Worm (Caenorhabditis elegans) whole organism, L4 larva: ENCODE measurements around the gene Y71H2AM.25.

Experiments
- F10B5.3 ChIP-seq: sonication (generic microtip); optimal IDR thresholded peaks from 2 replicates; lab custom pipeline; 2016; ENCODE audit warnings: mild to moderate bottlenecking, missing genetic modification characterization, missing compliant biosample characterization
- F37D6.2 ChIP-seq: sonication (generic microtip); optimal IDR thresholded peaks from 2 replicates; lab custom pipeline; 2016; ENCODE audit warnings: mild to moderate bottlenecking, missing genetic modification characterization, missing compliant biosample characterization
- F44E2.7 ChIP-seq: fragments of 200-800 bp; sonication (Bioruptor generic); IDR thresholded peaks from 2 replicates; pipeline ENCODE4 v2.1.2; 2022; ENCODE audit warnings: missing genetic modification characterization, missing compliant biosample characterization
- F49E8.2 ChIP-seq: sonication (generic microtip); optimal IDR thresholded peaks from 2 replicates; lab custom pipeline; 2016; ENCODE audit warnings: missing compliant biosample characterization, mild to moderate bottlenecking, missing genetic modification characterization, borderline replicate concordance
- R02D3.7 ChIP-seq: fragments of 150-350 bp; sonication (generic microtip); optimal IDR thresholded peaks from 3 replicates; lab custom pipeline; 2014; ENCODE audit warnings: missing biosample characterization, missing genetic modification characterization
- T20F7.1 ChIP-seq: fragments of 200-800 bp; sonication (Bioruptor generic); optimal IDR thresholded peaks from 2 replicates; lab custom pipeline; 2018; ENCODE audit warnings: mild to moderate bottlenecking, missing genetic modification characterization, missing compliant biosample characterization
- T26A8.4 ChIP-seq: fragments of 200-800 bp; sonication (Bioruptor generic); IDR thresholded peaks from 2 replicates; pipeline ENCODE4 v1.3.6; 2022; ENCODE audit warnings: missing genetic modification characterization, missing compliant biosample characterization
- Y48G9A.11 ChIP-seq: fragments of 200-800 bp; sonication (Bioruptor generic); IDR thresholded peaks from 2 replicates; pipeline ENCODE4 v1.3.6; 2022; ENCODE audit warnings: missing genetic modification reagents, missing genetic modification characterization, missing compliant biosample characterization
- Y5F2A.4 ChIP-seq: fragments of 200-800 bp; sonication (Bioruptor generic); optimal IDR thresholded peaks from 2 replicates; lab custom pipeline; 2018; ENCODE audit warnings: mild to moderate bottlenecking, missing genetic modification characterization, missing compliant biosample characterization
- ZK546.5 ChIP-seq, 2 experiments: sonication (generic microtip); optimal IDR thresholded peaks; 2 replicates each; lab custom pipeline; 2017; ENCODE audit warnings: missing biosample characterization in 2 of 2, missing genetic modification characterization in 2 of 2
- aha-1 ChIP-seq: fragments of 150-350 bp; peaks from one replicate; lab custom pipeline; 2014; ENCODE audit warnings: missing biosample characterization, missing genetic modification characterization
- attf-4 ChIP-seq: sonication (generic microtip); optimal IDR thresholded peaks from 3 replicates; lab custom pipeline; 2017; ENCODE audit warnings: missing biosample characterization, missing genetic modification characterization
- ceh-20 ChIP-seq: fragments of 200-800 bp; sonication (Bioruptor generic); IDR thresholded peaks from 2 replicates; pipeline ENCODE4 v1.3.6; 2022; ENCODE audit warnings: missing genetic modification reagents, missing genetic modification characterization, missing compliant biosample characterization
- ceh-28 ChIP-seq: fragments of 150-350 bp; optimal IDR thresholded peaks from 2 replicates; lab custom pipeline; 2014; ENCODE audit warnings: missing biosample characterization, missing genetic modification reagents, missing genetic modification characterization
- ceh-32 ChIP-seq: sonication (generic microtip); optimal IDR thresholded peaks from 2 replicates; lab custom pipeline; 2016; ENCODE audit warnings: mild to moderate bottlenecking, missing genetic modification characterization, missing compliant biosample characterization; ENCODE audit not compliant: poor library complexity
- ceh-82 ChIP-seq: sonication (generic microtip); optimal IDR thresholded peaks from 2 replicates; lab custom pipeline; 2017; ENCODE audit warnings: missing biosample characterization, missing genetic modification characterization
- ces-1 ChIP-seq: fragments of 150-350 bp; sonication (generic microtip); optimal IDR thresholded peaks from 4 replicates; lab custom pipeline; 2014; ENCODE audit warnings: missing biosample characterization, missing genetic modification reagents, missing genetic modification characterization
- daf-16 ChIP-seq, 3 experiments: sonication (generic microtip); optimal IDR thresholded peaks; 2 replicates each; lab custom pipeline; 2016 to 2017; ENCODE audit warnings: missing genetic modification characterization in 3 of 3, missing genetic modification reagents in 3 of 3, mild to moderate bottlenecking in 2 of 3, missing compliant biosample characterization in 2 of 3, missing biosample characterization in 1 of 3, moderate library complexity in 1 of 3
- daf-8 ChIP-seq: fragments of 200-800 bp; sonication (Bioruptor generic); IDR thresholded peaks from 2 replicates; pipeline ENCODE4 v1.3.6; 2022; ENCODE audit warnings: missing genetic modification characterization, missing compliant biosample characterization
- dpl-1 ChIP-seq: fragments of 150-350 bp; optimal IDR thresholded peaks from 2 replicates; lab custom pipeline; 2014; ENCODE audit warnings: missing biosample characterization, missing genetic modification reagents, missing genetic modification characterization
- duxl-1 ChIP-seq: sonication (generic microtip); optimal IDR thresholded peaks from 2 replicates; lab custom pipeline; 2016; ENCODE audit warnings: mild to moderate bottlenecking, missing genetic modification characterization, moderate library complexity, missing compliant biosample characterization; ENCODE audit not compliant: poor library complexity
- dve-1 ChIP-seq: sonication (generic microtip); optimal IDR thresholded peaks from 2 replicates; lab custom pipeline; 2017; ENCODE audit warnings: antibody characterized with exemption, mild to moderate bottlenecking, missing genetic modification characterization, missing compliant biosample characterization; ENCODE audit not compliant: insufficient read depth
- egl-27 ChIP-seq: sonication (generic microtip); optimal IDR thresholded peaks from 3 replicates; lab custom pipeline; 2017; ENCODE audit warnings: missing biosample characterization, missing genetic modification reagents, missing genetic modification characterization
- gei-8 ChIP-seq: fragments of 200-800 bp; sonication (Bioruptor generic); optimal IDR thresholded peaks from 2 replicates; lab custom pipeline; 2018; ENCODE audit warnings: mild to moderate bottlenecking, missing genetic modification characterization, missing compliant biosample characterization
- hlh-11 ChIP-seq: fragments of 200-800 bp; sonication (Bioruptor generic); optimal IDR thresholded peaks from 2 replicates; lab custom pipeline; 2018; ENCODE audit warnings: mild to moderate bottlenecking, missing genetic modification characterization, missing compliant biosample characterization
- hlh-30 ChIP-seq: sonication (generic microtip); optimal IDR thresholded peaks from 2 replicates; lab custom pipeline; 2017; ENCODE audit warnings: antibody characterized with exemption, mild to moderate bottlenecking, missing genetic modification characterization, missing compliant biosample characterization; ENCODE audit not compliant: insufficient read depth
- lin-1 ChIP-seq: fragments of 200-800 bp; sonication (Bioruptor generic); IDR thresholded peaks from 2 replicates; pipeline ENCODE4 v1.3.6; 2022; ENCODE audit warnings: missing genetic modification reagents, missing genetic modification characterization, missing compliant biosample characterization
- lin-29 ChIP-seq: fragments of 200-800 bp; sonication (Bioruptor generic); IDR thresholded peaks from 2 replicates; pipeline ENCODE4 v1.3.6; 2022; ENCODE audit warnings: missing genetic modification reagents, missing genetic modification characterization, missing compliant biosample characterization
- lin-38 ChIP-seq: fragments of 200-800 bp; sonication (Bioruptor generic); IDR thresholded peaks from 2 replicates; pipeline ENCODE4 v1.3.6; 2022; ENCODE audit warnings: missing genetic modification reagents, missing genetic modification characterization, missing compliant biosample characterization
- lin-39 ChIP-seq: fragments of 150-350 bp; optimal IDR thresholded peaks from 2 replicates; lab custom pipeline; 2014; ENCODE audit warnings: missing biosample characterization, missing genetic modification reagents, missing genetic modification characterization
- madf-9 ChIP-seq: fragments of 200-800 bp; sonication (Bioruptor generic); conservative IDR thresholded peaks from 2 replicates; pipeline ENCODE4 v1.3.6; 2022; ENCODE audit warnings: missing genetic modification reagents, missing genetic modification characterization, missing compliant biosample characterization
- mdt-29 ChIP-seq: fragments of 200-800 bp; sonication (Bioruptor generic); IDR thresholded peaks from 2 replicates; pipeline ENCODE4 v1.3.6; 2022; ENCODE audit warnings: missing genetic modification reagents, missing genetic modification characterization, missing compliant biosample characterization
- nhr-102 ChIP-seq: sonication (generic microtip); optimal IDR thresholded peaks from 2 replicates; lab custom pipeline; 2016; ENCODE audit warnings: mild to moderate bottlenecking, missing genetic modification characterization, moderate library complexity, missing compliant biosample characterization
- nhr-28 ChIP-seq: fragments of 150-350 bp; optimal IDR thresholded peaks from 2 replicates; lab custom pipeline; 2014; ENCODE audit warnings: missing biosample characterization, missing genetic modification characterization
- nhr-42 ChIP-seq: fragments of 200-800 bp; sonication (Bioruptor generic); IDR thresholded peaks from 2 replicates; pipeline ENCODE4 v1.3.6; 2022; ENCODE audit warnings: missing genetic modification characterization, missing compliant biosample characterization
- nhr-6 ChIP-seq: fragments of 150-350 bp; optimal IDR thresholded peaks from 2 replicates; lab custom pipeline; 2014; ENCODE audit warnings: missing biosample characterization, missing genetic modification characterization
- nhr-76 ChIP-seq: fragments of 150-350 bp; optimal IDR thresholded peaks from 2 replicates; lab custom pipeline; 2014; ENCODE audit warnings: missing biosample characterization, missing genetic modification characterization
- nhr-77 ChIP-seq: fragments of 150-350 bp; optimal IDR thresholded peaks from 2 replicates; lab custom pipeline; 2014; ENCODE audit warnings: missing biosample characterization, missing genetic modification characterization
- php-3 ChIP-seq: fragments of 200-800 bp; sonication (Bioruptor generic); IDR thresholded peaks from 2 replicates; pipeline ENCODE4 v1.3.6; 2022; ENCODE audit warnings: missing genetic modification reagents, missing genetic modification characterization, missing compliant biosample characterization
- rbr-2 ChIP-seq: sonication (generic microtip); optimal IDR thresholded peaks from 2 replicates; lab custom pipeline; 2016; ENCODE audit warnings: missing genotype, missing genetic modification characterization, missing compliant biosample characterization
- saeg-2 ChIP-seq: fragments of 200-800 bp; sonication (Bioruptor generic); IDR thresholded peaks from 2 replicates; pipeline ENCODE4 v1.3.6; 2022; ENCODE audit warnings: missing genetic modification reagents, missing genetic modification characterization, missing compliant biosample characterization
- sdz-12 ChIP-seq: fragments of 200-800 bp; sonication (Bioruptor generic); optimal IDR thresholded peaks from 2 replicates; lab custom pipeline; 2018; ENCODE audit warnings: mild to moderate bottlenecking, missing genetic modification characterization, missing compliant biosample characterization
- set-16 ChIP-seq: fragments of 200-800 bp; sonication (Bioruptor generic); IDR thresholded peaks from 2 replicates; pipeline ENCODE4 v1.3.6; 2022; ENCODE audit warnings: missing genetic modification reagents, missing genetic modification characterization, missing compliant biosample characterization
- skn-1 ChIP-seq: fragments of 150-350 bp; optimal IDR thresholded peaks from 2 replicates; lab custom pipeline; 2014; ENCODE audit warnings: missing biosample characterization, missing genetic modification characterization
- snpc-1.2 ChIP-seq: fragments of 200-800 bp; sonication (Bioruptor generic); IDR thresholded peaks from 2 replicates; pipeline ENCODE4 v1.3.6; 2022; ENCODE audit warnings: missing genetic modification reagents, missing genetic modification characterization, missing compliant biosample characterization
- spr-3 ChIP-seq: fragments of 200-800 bp; sonication (Bioruptor generic); optimal IDR thresholded peaks from 2 replicates; lab custom pipeline; 2018; ENCODE audit warnings: mild to moderate bottlenecking, missing genetic modification characterization, missing compliant biosample characterization
- unc-62 ChIP-seq, 3 experiments: fragments of 150-350 bp in 1 of 3; sonication (generic microtip); optimal IDR thresholded peaks in 2 of 3; peaks in 1 of 3; 1 replicate in 1 of 3; 2 replicates in 2 of 3; lab custom pipeline; 2014 to 2017; ENCODE audit warnings: missing biosample characterization in 3 of 3, missing genetic modification characterization in 3 of 3, missing genetic modification reagents in 3 of 3, missing genotype in 1 of 3
- zag-1 ChIP-seq: fragments of 150-350 bp; optimal IDR thresholded peaks from 2 replicates; lab custom pipeline; 2014; ENCODE audit warnings: missing biosample characterization, missing genetic modification characterization
- zip-2 ChIP-seq: fragments of 150-350 bp; optimal IDR thresholded peaks from 2 replicates; lab custom pipeline; 2014; ENCODE audit warnings: missing biosample characterization, missing genetic modification characterization
- ztf-7 ChIP-seq: fragments of 150-350 bp; optimal IDR thresholded peaks from 2 replicates; lab custom pipeline; 2014; ENCODE audit warnings: missing biosample characterization, missing genetic modification characterization

Y71H2AM.25 gene

ce11 chrIII:2768635-2769034 is 33.6 kb upstream of the Y71H2AM.25 start, which contains the start of gene swsn-3 (continued):
- TF ChIP-seq hlh-11 (tag; lab: Kevin White, UChicago) (peak; percentile 60), T20F7.1 (no peak), hlh-30 (peak; percentile 87), dve-1 (peak; percentile 86), F37D6.2 (tag; lab: Kevin White, UChicago) (peak; percentile 65), nhr-42 (GFP tag; lab: Robert Waterston, UW) (0 out of 2 replicates have a peak, but pooled peaks have one; percentile 32), saeg-2 (no peak), egl-27 (tag; lab: Kevin White, UChicago) (no peak), nhr-6 (tag; lab: Kevin White, UChicago) (peak; percentile 93), snpc-1.2 (GFP tag; lab: Robert Waterston, UW) (peak; percentile 60; the same call in 1 of the 2 replicates), unc-62 (GFP tag; optimal IDR thresholded peaks at IDR 0.05 in 1 of 2; lab: Kevin White, UChicago) (no peak), unc-62 (tag; optimal IDR thresholded peaks at IDR 0.05; lab: Kevin White, UChicago) (no peak), lin-1 (no peak), duxl-1 (tag; lab: Kevin White, UChicago) (peak; percentile 92), spr-3 (peak; percentile 48), T26A8.4 (peak; percentile 73), lin-29 (GFP tag; lab: Robert Waterston, UW) (no peak), nhr-102 (tag; lab: Kevin White, UChicago) (peak; percentile 70), gei-8 (GFP tag; lab: Kevin White, UChicago) (no peak), ceh-82 (no peak), sdz-12 (GFP tag; lab: Kevin White, UChicago) (peak; percentile 16), F44E2.7 (no peak), ceh-32 (tag; lab: Kevin White, UChicago) (no peak), attf-4 (tag; lab: Kevin White, UChicago) (no peak), daf-16 (GFP tag; optimal IDR thresholded peaks at IDR 0.05; lab: Kevin White, UChicago) (peak in 1 of 2 experiments; percentile 36), daf-16 (tag; optimal IDR thresholded peaks at IDR 0.05; lab: Kevin White, UChicago) (peak; percentile 54), F49E8.2 (tag; lab: Kevin White, UChicago) (peak; percentile 68), ztf-7 (no peak), zip-2 (tag; lab: Kevin White, UChicago) (peak; percentile 45), set-16 (GFP tag; lab: Robert Waterston, UW) (no peak), daf-8 (GFP tag; lab: Robert Waterston, UW) (no peak), zag-1 (no peak), ceh-20 (no peak), Y48G9A.11 (GFP tag; lab: Robert Waterston, UW) (peak; percentile 64), php-3 (GFP tag; lab: Robert Waterston, UW) (0 out of 2 replicates have a peak, but pooled peaks have one; percentile 20), rbr-2 (tag; lab: Kevin White, UChicago) (peak; percentile 85), ces-1 (GFP tag; lab: Kevin White, UChicago) (peak; percentile 27), R02D3.7 (tag; lab: Kevin White, UChicago) (peak; percentile 20), mdt-29 (no peak), nhr-77 (peak; percentile 65), lin-39 (tag; lab: Kevin White, UChicago) (no peak), F10B5.3 (peak; percentile 13), lin-38 (GFP tag; lab: Robert Waterston, UW) (peak; percentile 97), aha-1 (tag; lab: Kevin White, UChicago) (no peak), dpl-1 (GFP tag; lab: Kevin White, UChicago) (peak; percentile 84), nhr-28 (peak; percentile 53), Y5F2A.4 (GFP tag; lab: Kevin White, UChicago) (no peak), ceh-28 (tag; lab: Kevin White, UChicago) (peak; percentile 53), ZK546.5 (tag; optimal IDR thresholded peaks at IDR 0.05; lab: Kevin White, UChicago) (peak in 1 of 2 experiments; percentile 3), madf-9 (GFP tag; lab: Robert Waterston, UW) (peak; percentile 50; the same call in 1 of the 2 replicates), nhr-76 (tag; lab: Kevin White, UChicago) (no peak), skn-1 (tag; lab: Kevin White, UChicago) (no peak)
